Fruit fly (Drosophila melanogaster) whole organism, prepupa: Measurements from ENCODE around the gene CG10654.
A peak's percentile ranks its signal among the peaks of the same experiment; 100 is the strongest.

Experiments
- Blimp-1 ChIP-seq: fragments of 200-800 bp; sonication (Bioruptor generic); optimal IDR thresholded peaks from 3 replicates; lab custom pipeline; 2017; ENCODE audit warnings: missing biosample characterization, missing genetic modification characterization, mild to moderate bottlenecking, moderate library complexity, missing genetic modification reagents
- CG10631 ChIP-seq: fragments of 200-800 bp; sonication (Bioruptor generic); optimal IDR thresholded peaks from 2 replicates; lab custom pipeline; 2016; ENCODE audit warnings: missing biosample characterization, missing genetic modification characterization
- CG11294 ChIP-seq: fragments of 200-800 bp; sonication (Bioruptor generic); IDR thresholded peaks from 2 replicates; pipeline ENCODE4 v1.3.6; 2022; ENCODE audit warnings: missing biosample characterization, missing genetic modification characterization
- CG11762 ChIP-seq: fragments of 200-800 bp; sonication (Bioruptor generic); optimal IDR thresholded peaks from 3 replicates; lab custom pipeline; 2016; ENCODE audit warnings: missing biosample characterization, missing genetic modification characterization; ENCODE audit not compliant: insufficient read depth
- CG11902 ChIP-seq: fragments of 200-800 bp; sonication (Bioruptor generic); optimal IDR thresholded peaks from 3 replicates; lab custom pipeline; 2016; ENCODE audit warnings: missing biosample characterization, missing genetic modification characterization
- CG15336 ChIP-seq: fragments of 200-800 bp; sonication (Bioruptor generic); IDR thresholded peaks from 2 replicates; pipeline ENCODE4 v1.3.6; 2022; ENCODE audit warnings: missing biosample characterization, missing genetic modification characterization
- CG1621 ChIP-seq: fragments of 200-800 bp; sonication (Bioruptor generic); optimal IDR thresholded peaks from 3 replicates; lab custom pipeline; 2018; ENCODE audit warnings: missing biosample characterization, mild to moderate bottlenecking, missing genetic modification characterization
- CG16779 ChIP-seq: fragments of 200-800 bp; sonication (Bioruptor generic); optimal IDR thresholded peaks from 3 replicates; lab custom pipeline; 2017; ENCODE audit warnings: missing biosample characterization, mild to moderate bottlenecking, missing genetic modification characterization
- CG3032 ChIP-seq: fragments of 200-800 bp; optimal IDR thresholded peaks from 2 replicates; lab custom pipeline; 2019; ENCODE audit warnings: missing biosample characterization, mild to moderate bottlenecking, missing genetic modification characterization, moderate library complexity
- CG31627 ChIP-seq: fragments of 200-800 bp; sonication (Bioruptor generic); optimal IDR thresholded peaks from 3 replicates; lab custom pipeline; 2016; ENCODE audit warnings: missing biosample characterization, missing genetic modification characterization
- CG34406 ChIP-seq: fragments of 200-800 bp; sonication (Bioruptor generic); optimal IDR thresholded peaks from 3 replicates; lab custom pipeline; 2016; ENCODE audit warnings: missing biosample characterization, missing genetic modification characterization
- CG6163 ChIP-seq: fragments of 200-800 bp; sonication (Bioruptor generic); IDR thresholded peaks from 3 replicates; pipeline ENCODE4 v1.3.6; 2022; ENCODE audit warnings: missing biosample characterization, missing genetic modification characterization
- CG6276 ChIP-seq: fragments of 200-800 bp; sonication (Bioruptor generic); optimal IDR thresholded peaks from 2 replicates; lab custom pipeline; 2017; ENCODE audit warnings: missing biosample characterization, mild to moderate bottlenecking, missing genetic modification characterization
- CG6792 ChIP-seq: fragments of 200-800 bp; sonication (Bioruptor generic); optimal IDR thresholded peaks from 3 replicates; lab custom pipeline; 2016; ENCODE audit warnings: missing biosample characterization, missing genetic modification characterization
- CG6808 ChIP-seq: fragments of 200-800 bp; sonication (Bioruptor generic); optimal IDR thresholded peaks from 3 replicates; lab custom pipeline; 2017; ENCODE audit warnings: missing biosample characterization, missing genetic modification characterization, mild to moderate bottlenecking, moderate library complexity, missing genetic modification reagents
- CG6854 ChIP-seq: fragments of 200-800 bp; sonication (Bioruptor generic); optimal IDR thresholded peaks from 2 replicates; lab custom pipeline; 2017; ENCODE audit warnings: missing biosample characterization, mild to moderate bottlenecking, missing genetic modification characterization
- CG8119 ChIP-seq: fragments of 200-800 bp; sonication (Bioruptor generic); IDR thresholded peaks from 3 replicates; pipeline ENCODE4 v1.3.6; 2022; ENCODE audit warnings: missing biosample characterization, missing genetic modification characterization
- CG8319 ChIP-seq: fragments of 200-800 bp; sonication (Bioruptor generic); optimal IDR thresholded peaks from 3 replicates; lab custom pipeline; 2016; ENCODE audit warnings: missing biosample characterization, missing genetic modification characterization
- CG8632 ChIP-seq: fragments of 200-800 bp; sonication (Bioruptor generic); optimal IDR thresholded peaks from 3 replicates; lab custom pipeline; 2016; ENCODE audit warnings: missing biosample characterization, missing genetic modification characterization
- CG9139 ChIP-seq: fragments of 200-800 bp; sonication (Bioruptor generic); optimal IDR thresholded peaks from 3 replicates; lab custom pipeline; 2017; ENCODE audit warnings: missing biosample characterization, mild to moderate bottlenecking, missing genetic modification characterization
- Eip78C ChIP-seq: fragments of 200-800 bp; sonication (Bioruptor generic); peaks from one replicate; lab custom pipeline; 2016; ENCODE audit warnings: missing biosample characterization, missing genetic modification characterization
- Eip93F ChIP-seq: fragments of 200-800 bp; sonication (Bioruptor generic); optimal IDR thresholded peaks from 2 replicates; lab custom pipeline; 2016; ENCODE audit warnings: missing biosample characterization, mild to moderate bottlenecking, missing genetic modification characterization
- Ets21C ChIP-seq: fragments of 200-800 bp; sonication (Bioruptor generic); optimal IDR thresholded peaks from 3 replicates; lab custom pipeline; 2016; ENCODE audit warnings: missing biosample characterization, missing genetic modification characterization
- Ets96B ChIP-seq: fragments of 200-800 bp; optimal IDR thresholded peaks from 2 replicates; lab custom pipeline; 2019; ENCODE audit warnings: missing biosample characterization, mild to moderate bottlenecking, missing genetic modification characterization, moderate library complexity
- Gug ChIP-seq: fragments of 200-800 bp; sonication (Bioruptor generic); IDR thresholded peaks from 2 replicates; pipeline ENCODE4 v1.3.6; 2022; ENCODE audit warnings: missing biosample characterization, missing genetic modification characterization
- Hr38 ChIP-seq: sonication (Bioruptor generic); optimal IDR thresholded peaks from 2 replicates; lab custom pipeline; 2016; ENCODE audit warnings: missing biosample characterization, missing genetic modification characterization
- Hr39 ChIP-seq: fragments of 200-800 bp; sonication (Bioruptor generic); optimal IDR thresholded peaks from 2 replicates; lab custom pipeline; 2016; ENCODE audit warnings: missing biosample characterization, missing genetic modification characterization
- Hr4 ChIP-seq: fragments of 200-800 bp; sonication (Bioruptor generic); optimal IDR thresholded peaks from 3 replicates; lab custom pipeline; 2016; ENCODE audit warnings: missing biosample characterization, missing genetic modification characterization
- Met ChIP-seq: fragments of 200-800 bp; sonication (Bioruptor generic); optimal IDR thresholded peaks from 3 replicates; lab custom pipeline; 2016; ENCODE audit warnings: missing biosample characterization, missing genetic modification characterization
- OdsH ChIP-seq: fragments of 200-800 bp; sonication (Bioruptor generic); optimal IDR thresholded peaks from 3 replicates; lab custom pipeline; 2016; ENCODE audit warnings: missing biosample characterization, missing genetic modification characterization
- Sox102F ChIP-seq: fragments of 200-800 bp; sonication (Bioruptor generic); optimal IDR thresholded peaks from 2 replicates; lab custom pipeline; 2016; ENCODE audit warnings: missing biosample characterization, mild to moderate bottlenecking, missing genetic modification characterization
- Sox14 ChIP-seq: fragments of 200-800 bp; sonication (Bioruptor generic); optimal IDR thresholded peaks from 3 replicates; lab custom pipeline; 2016; ENCODE audit warnings: missing biosample characterization, missing genetic modification characterization
- Sox15 ChIP-seq: fragments of 200-800 bp; sonication (Bioruptor generic); optimal IDR thresholded peaks from 3 replicates; lab custom pipeline; 2016; ENCODE audit warnings: missing biosample characterization, missing genetic modification characterization
- achi ChIP-seq: fragments of 200-800 bp; sonication (Bioruptor generic); optimal IDR thresholded peaks from 3 replicates; lab custom pipeline; 2016; ENCODE audit warnings: missing biosample characterization, missing genetic modification characterization
- acj6 ChIP-seq: fragments of 200-800 bp; sonication (Bioruptor generic); optimal IDR thresholded peaks from 3 replicates; lab custom pipeline; 2016; ENCODE audit warnings: missing biosample characterization, missing genetic modification characterization
- dsx ChIP-seq: fragments of 200-800 bp; optimal IDR thresholded peaks from 3 replicates; lab custom pipeline; 2019; ENCODE audit warnings: missing biosample characterization, mild to moderate bottlenecking, missing genetic modification characterization, moderate library complexity; ENCODE audit not compliant: poor library complexity, severe bottlenecking
- eg ChIP-seq: fragments of 200-800 bp; sonication (Bioruptor generic); IDR thresholded peaks from 3 replicates; pipeline ENCODE4 v1.3.6; 2022; ENCODE audit warnings: missing biosample characterization, missing genetic modification characterization
- esn ChIP-seq: fragments of 200-800 bp; sonication (Bioruptor generic); optimal IDR thresholded peaks from 2 replicates; lab custom pipeline; 2016; ENCODE audit warnings: missing biosample characterization, mild to moderate bottlenecking, missing genetic modification characterization, moderate library complexity
- fd59A ChIP-seq: fragments of 200-800 bp; sonication (Bioruptor generic); optimal IDR thresholded peaks from 2 replicates; lab custom pipeline; 2017; ENCODE audit warnings: missing biosample characterization, mild to moderate bottlenecking, missing genetic modification characterization, missing genetic modification reagents
- fd85E ChIP-seq: fragments of 200-800 bp; sonication (Bioruptor generic); optimal IDR thresholded peaks from 3 replicates; lab custom pipeline; 2016; ENCODE audit warnings: missing biosample characterization, missing genetic modification characterization
- fkh ChIP-seq: fragments of 200-800 bp; sonication (Bioruptor generic); optimal IDR thresholded peaks from 3 replicates; lab custom pipeline; 2017; ENCODE audit warnings: missing biosample characterization, mild to moderate bottlenecking, missing genetic modification characterization, moderate library complexity
- pdm3 ChIP-seq: fragments of 200-800 bp; sonication (Bioruptor generic); optimal IDR thresholded peaks from 3 replicates; lab custom pipeline; 2016; ENCODE audit warnings: missing biosample characterization, missing genetic modification characterization
- salr ChIP-seq, 2 experiments: fragments of 200-800 bp; sonication (Bioruptor generic); optimal IDR thresholded peaks; 3 replicates each; lab custom pipeline; 2016 to 2018; ENCODE audit warnings: missing biosample characterization in 2 of 2, missing genetic modification characterization in 2 of 2, mild to moderate bottlenecking in 1 of 2
- spab ChIP-seq: fragments of 200-800 bp; sonication (Bioruptor generic); optimal IDR thresholded peaks from 2 replicates; lab custom pipeline; 2017; ENCODE audit warnings: missing biosample characterization, mild to moderate bottlenecking, missing genetic modification characterization, missing genetic modification reagents
- ss ChIP-seq, 2 experiments: fragments of 200-800 bp; sonication (Bioruptor generic); optimal IDR thresholded peaks; 2 replicates in 1 of 2; 3 replicates in 1 of 2; lab custom pipeline; 2017 to 2018; ENCODE audit warnings: mild to moderate bottlenecking in 2 of 2, missing biosample characterization in 2 of 2, missing genetic modification characterization in 2 of 2, moderate library complexity in 1 of 2
- topi ChIP-seq: fragments of 200-800 bp; sonication (Bioruptor generic); optimal IDR thresholded peaks from 3 replicates; lab custom pipeline; 2016; ENCODE audit warnings: missing biosample characterization, missing genetic modification characterization
- vri ChIP-seq: fragments of 200-800 bp; sonication (Bioruptor generic); optimal IDR thresholded peaks from 3 replicates; lab custom pipeline; 2016; ENCODE audit warnings: missing biosample characterization, mild to moderate bottlenecking, missing genetic modification characterization

CG10654 gene

dm6 chr3L:12501249-12501648, 6.4 kb downstream of the CG10654 start, which contains the start of the genes CG10638 and CG10681 (continued):
- TF ChIP-seq Hr39 (GFP tag; lab: Kevin White, UChicago) (no peak), fd85E (no peak), pdm3 (GFP tag; lab: Kevin White, UChicago) (no peak), Blimp-1 (GFP tag; lab: Kevin White, UChicago) (peak; percentile 8), Gug (GFP tag; lab: Robert Waterston, UW) (no peak), dsx (GFP tag; lab: Kevin White, UChicago) (peak; percentile 13), acj6 (GFP tag; lab: Kevin White, UChicago) (peak; percentile 52), Sox102F (GFP tag; lab: Kevin White, UChicago) (no peak), Hr38 (GFP tag; lab: Kevin White, UChicago) (no peak), Sox15 (no peak), CG16779 (tag; lab: Kevin White, UChicago) (no peak), CG11294 (GFP tag; lab: Robert Waterston, UW) (no peak), CG11902 (GFP tag; lab: Kevin White, UChicago) (no peak), fkh (GFP tag; lab: Kevin White, UChicago) (peak; percentile 65), Sox14 (peak; percentile 81), CG6854 (GFP tag; lab: Kevin White, UChicago) (peak; percentile 33), fd59A (GFP tag; lab: Kevin White, UChicago) (no peak), CG6808 (GFP tag; lab: Kevin White, UChicago) (peak; percentile 4), CG3032 (tag; lab: Kevin White, UChicago) (peak; percentile 35), Met (GFP tag; lab: Kevin White, UChicago) (no peak), achi (GFP tag; lab: Kevin White, UChicago) (peak; percentile 41), CG1621 (tag; lab: Kevin White, UChicago) (peak; percentile 44), CG34406 (peak; percentile 34), CG6792 (GFP tag; lab: Kevin White, UChicago) (peak; percentile 1)

- TF ChIP-seq CG8319 (GFP tag; lab: Kevin White, UChicago) (no peak), Hr4 (GFP tag; lab: Kevin White, UChicago) (peak; percentile 22), CG15336 (peak; percentile 58; the same call in 1 of the 2 replicates), Eip78C (GFP tag; lab: Kevin White, UChicago) (peak; percentile 43), achi (GFP tag; lab: Kevin White, UChicago) (no peak), CG6276 (GFP tag; lab: Kevin White, UChicago) (peak; percentile 59), CG8632 (GFP tag; lab: Kevin White, UChicago) (peak; percentile 4), CG31627 (GFP tag; lab: Kevin White, UChicago) (no peak), CG1621 (tag; lab: Kevin White, UChicago) (peak; percentile 28), Eip93F (GFP tag; lab: Kevin White, UChicago) (no peak), CG11762 (peak; percentile 3), CG11294 (GFP tag; lab: Robert Waterston, UW) (no peak), acj6 (GFP tag; lab: Kevin White, UChicago) (no peak), ss (GFP tag; optimal IDR thresholded peaks at IDR 0.05; lab: Kevin White, UChicago) (no peak), Hr39 (GFP tag; lab: Kevin White, UChicago) (no peak), salr (GFP tag; optimal IDR thresholded peaks at IDR 0.05; lab: Kevin White, UChicago) (peak in 1 of 2 experiments; percentile 29), CG6163 (GFP tag; lab: Robert Waterston, UW) (no peak), CG11902 (GFP tag; lab: Kevin White, UChicago) (no peak), CG34406 (no peak), vri (GFP tag; lab: Kevin White, UChicago) (peak; percentile 66), CG16779 (tag; lab: Kevin White, UChicago) (no peak), eg (peak; percentile 69; the same call in 2 of the 3 replicates), CG8119 (GFP tag; lab: Robert Waterston, UW) (peak; percentile 77), esn (GFP tag; lab: Kevin White, UChicago) (no peak), Ets21C (no peak), CG10631 (GFP tag; lab: Kevin White, UChicago) (no peak), CG9139 (GFP tag; lab: Kevin White, UChicago) (no peak), OdsH (peak; percentile 30), Blimp-1 (GFP tag; lab: Kevin White, UChicago) (peak; percentile 97), spab (GFP tag; lab: Kevin White, UChicago) (no peak), Ets96B (tag; lab: Kevin White, UChicago) (no peak), topi (no peak)
These were observed 11.0 kb downstream of the CG10654 start, which contains the start of gene CG10657 for dm6 chr3L:12496428-12497344. Gene CG10657, minus strand, starts transcription at chr3L:12497216.
